Worm (Caenorhabditis elegans) whole organism, late embryonic: Measurements from ENCODE around the gene Y22D7AR.6.

ENCODE experiments used
- C38D4.7 ChIP-seq: fragments of 200-800 bp; sonication (Bioruptor generic); optimal IDR thresholded peaks from 2 replicates; lab custom pipeline; 2018; ENCODE audit warnings: mild to moderate bottlenecking, missing genetic modification characterization, moderate library complexity, missing compliant biosample characterization
- K09A11.1 ChIP-seq: sonication (generic microtip); optimal IDR thresholded peaks from 2 replicates; lab custom pipeline; 2017; ENCODE audit warnings: antibody characterized with exemption, mild to moderate bottlenecking, missing genetic modification characterization, missing compliant biosample characterization; ENCODE audit not compliant: insufficient read depth
- T23F11.4 ChIP-seq: fragments of 200-800 bp; sonication (Bioruptor generic); optimal IDR thresholded peaks from 2 replicates; lab custom pipeline; 2018; ENCODE audit warnings: mild to moderate bottlenecking, missing genetic modification characterization, missing compliant biosample characterization
- Y22D7AL.16 ChIP-seq: sonication (generic microtip); optimal IDR thresholded peaks from 2 replicates; lab custom pipeline; 2016; ENCODE audit warnings: missing genetic modification characterization, missing compliant biosample characterization
- ama-1 ChIP-seq: fragments of 150-350 bp; optimal IDR thresholded peaks from 2 replicates; lab custom pipeline; 2014
- ceh-18 ChIP-seq: sonication (generic microtip); optimal IDR thresholded peaks from 2 replicates; lab custom pipeline; 2016; ENCODE audit warnings: missing genetic modification characterization, missing compliant biosample characterization
- ceh-19 ChIP-seq: fragments of 200-800 bp; sonication (Bioruptor generic); optimal IDR thresholded peaks from 2 replicates; lab custom pipeline; 2018; ENCODE audit warnings: mild to moderate bottlenecking, missing genetic modification characterization, missing compliant biosample characterization
- ceh-2 ChIP-seq: sonication (generic microtip); optimal IDR thresholded peaks from 2 replicates; lab custom pipeline; 2016; ENCODE audit warnings: missing genotype, missing genetic modification characterization, missing compliant biosample characterization
- ceh-24 ChIP-seq: sonication (generic microtip); optimal IDR thresholded peaks from 2 replicates; lab custom pipeline; 2016; ENCODE audit warnings: mild to moderate bottlenecking, missing genetic modification characterization, missing compliant biosample characterization
- ceh-34 ChIP-seq: sonication (generic microtip); optimal IDR thresholded peaks from 2 replicates; lab custom pipeline; 2016; ENCODE audit warnings: mild to moderate bottlenecking, missing genetic modification characterization, missing compliant biosample characterization
- ceh-45 ChIP-seq: fragments of 200-800 bp; sonication (Bioruptor generic); IDR thresholded peaks from 2 replicates; pipeline ENCODE4 v1.3.6; 2022; ENCODE audit warnings: missing genetic modification reagents, missing genetic modification characterization, missing compliant biosample characterization
- ceh-48 ChIP-seq: sonication (generic microtip); optimal IDR thresholded peaks from 2 replicates; lab custom pipeline; 2016; ENCODE audit warnings: missing genetic modification characterization, inconsistent platforms, missing compliant biosample characterization
- ceh-9 ChIP-seq: sonication (generic microtip); optimal IDR thresholded peaks from 2 replicates; lab custom pipeline; 2016; ENCODE audit warnings: mild to moderate bottlenecking, missing genetic modification characterization, inconsistent platforms, missing compliant biosample characterization
- dmd-4 ChIP-seq: sonication (generic microtip); optimal IDR thresholded peaks from 2 replicates; lab custom pipeline; 2016; ENCODE audit warnings: borderline replicate concordance, missing genetic modification characterization, missing compliant biosample characterization
- dve-1 ChIP-seq: sonication (generic microtip); optimal IDR thresholded peaks from 2 replicates; lab custom pipeline; 2017; ENCODE audit warnings: antibody characterized with exemption, mild to moderate bottlenecking, missing genetic modification characterization, missing compliant biosample characterization
- elt-2 ChIP-seq: sonication (generic microtip); optimal IDR thresholded peaks from 2 replicates; lab custom pipeline; 2016; ENCODE audit warnings: missing genetic modification reagents, missing genetic modification characterization, missing compliant biosample characterization
- elt-4 ChIP-seq: sonication (generic microtip); optimal IDR thresholded peaks from 2 replicates; lab custom pipeline; 2016; ENCODE audit warnings: missing genetic modification characterization, missing compliant biosample characterization
- ets-4 ChIP-seq: sonication (generic microtip); optimal IDR thresholded peaks from 2 replicates; lab custom pipeline; 2016; ENCODE audit warnings: missing genetic modification characterization, missing compliant biosample characterization
- eyg-1 ChIP-seq: sonication (generic microtip); optimal IDR thresholded peaks from 2 replicates; lab custom pipeline; 2016; ENCODE audit warnings: missing genotype, missing genetic modification characterization, missing compliant biosample characterization
- fkh-10 ChIP-seq: fragments of 150-350 bp; optimal IDR thresholded peaks from 2 replicates; lab custom pipeline; 2014; ENCODE audit warnings: missing biosample characterization, missing genetic modification reagents, missing genetic modification characterization
- gmeb-2 ChIP-seq: sonication (generic microtip); optimal IDR thresholded peaks from 2 replicates; lab custom pipeline; 2016; ENCODE audit warnings: missing genetic modification characterization, inconsistent platforms, missing compliant biosample characterization
- hlh-13 ChIP-seq: fragments of 200-800 bp; sonication (Bioruptor generic); optimal IDR thresholded peaks from 2 replicates; lab custom pipeline; 2018; ENCODE audit warnings: mild to moderate bottlenecking, missing genetic modification characterization, missing compliant biosample characterization
- lim-6 ChIP-seq: sonication (generic microtip); optimal IDR thresholded peaks from 2 replicates; lab custom pipeline; 2016; ENCODE audit warnings: missing genetic modification characterization, missing compliant biosample characterization
- madf-2 ChIP-seq: sonication (generic microtip); optimal IDR thresholded peaks from 2 replicates; lab custom pipeline; 2017; ENCODE audit warnings: missing genetic modification characterization, missing compliant biosample characterization
- mec-3 ChIP-seq: sonication (generic microtip); optimal IDR thresholded peaks from 2 replicates; lab custom pipeline; 2016; ENCODE audit warnings: borderline replicate concordance, missing genetic modification characterization, missing compliant biosample characterization
- nfya-1 ChIP-seq: sonication (generic microtip); optimal IDR thresholded peaks from 2 replicates; lab custom pipeline; 2017; ENCODE audit warnings: missing genetic modification characterization, mild to moderate bottlenecking, missing compliant biosample characterization, antibody characterized with exemption, moderate library complexity
- nhr-11 ChIP-seq: fragments of 150-350 bp; optimal IDR thresholded peaks from 2 replicates; lab custom pipeline; 2014; ENCODE audit warnings: missing biosample characterization, missing genetic modification characterization
- pax-1 ChIP-seq: fragments of 150-350 bp; optimal IDR thresholded peaks from 2 replicates; lab custom pipeline; 2014; ENCODE audit warnings: missing biosample characterization, missing genetic modification characterization
- ref-2 ChIP-seq: sonication (generic microtip); optimal IDR thresholded peaks from 2 replicates; lab custom pipeline; 2016; ENCODE audit warnings: missing genetic modification characterization, missing compliant biosample characterization
- sdc-2 ChIP-seq: sonication (generic microtip); optimal IDR thresholded peaks from 2 replicates; lab custom pipeline; 2016; ENCODE audit warnings: missing genotype, missing genetic modification characterization, missing compliant biosample characterization
- sox-2 ChIP-seq: fragments of 200-800 bp; sonication (Bioruptor generic); IDR thresholded peaks from 2 replicates; pipeline ENCODE4 v1.3.6; 2022; ENCODE audit warnings: missing genetic modification reagents, missing genetic modification characterization, missing compliant biosample characterization
- sox-4 ChIP-seq: sonication (generic microtip); optimal IDR thresholded peaks from 2 replicates; lab custom pipeline; 2017; ENCODE audit warnings: mild to moderate bottlenecking, missing genetic modification characterization, inconsistent platforms, missing compliant biosample characterization
- syd-9 ChIP-seq: sonication (generic microtip); optimal IDR thresholded peaks from 2 replicates; lab custom pipeline; 2016; ENCODE audit warnings: mild to moderate bottlenecking, missing genetic modification characterization, moderate library complexity, missing compliant biosample characterization
- tbx-2 ChIP-seq: sonication (generic microtip); optimal IDR thresholded peaks from 2 replicates; lab custom pipeline; 2016; ENCODE audit warnings: missing genetic modification characterization, missing compliant biosample characterization
- tbx-7 ChIP-seq: sonication (generic microtip); optimal IDR thresholded peaks from 2 replicates; lab custom pipeline; 2016; ENCODE audit warnings: missing genotype, missing genetic modification characterization, missing compliant biosample characterization

The Y22D7AR.6 gene

DNA sequence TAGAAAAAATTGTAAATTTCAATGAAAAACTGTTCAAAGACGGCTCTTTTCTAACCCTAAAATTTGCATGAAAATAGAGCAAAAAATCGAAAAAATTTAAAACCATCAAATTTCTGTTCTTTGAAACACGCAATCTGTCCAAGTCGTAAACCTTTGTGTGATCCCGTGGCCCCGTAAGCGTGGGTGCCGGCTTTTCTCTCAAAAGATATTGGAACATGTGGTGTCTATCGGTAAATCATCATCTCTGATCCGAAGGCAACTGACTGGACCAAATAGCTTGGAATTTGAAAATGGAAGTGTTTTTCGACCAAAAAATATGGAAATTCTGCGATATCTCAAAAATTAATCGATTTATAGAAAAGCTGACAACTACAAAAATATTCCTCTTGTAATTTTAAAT is 2.1 kb upstream of the Y22D7AR.6 start:
- TF ChIP-seq ceh-18 (tag; lab: Kevin White, UChicago) (peak; percentile 34), dmd-4 (tag; lab: Kevin White, UChicago) (no peak), tbx-7 (no peak)

DNA sequence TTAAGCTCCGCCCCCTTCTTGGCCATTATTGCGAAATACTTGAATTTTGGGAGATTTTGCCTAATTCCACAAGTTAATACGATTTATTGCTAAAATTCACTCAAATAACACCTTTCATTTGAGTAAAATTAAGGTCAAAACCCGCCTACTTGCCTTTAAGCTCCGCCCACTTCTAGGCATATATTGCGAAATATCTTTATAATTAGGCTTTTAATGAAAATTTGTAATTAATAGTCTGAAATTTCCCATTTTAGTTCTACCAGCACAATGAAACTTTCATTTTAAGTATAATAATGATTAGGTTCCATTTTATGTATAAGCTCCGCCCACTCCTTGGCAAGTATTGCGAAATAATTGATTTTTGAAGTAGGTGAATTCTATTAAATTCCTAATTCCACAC is 1.8 kb downstream of the Y22D7AR.6 start:
- TF ChIP-seq mec-3 (tag; lab: Kevin White, UChicago), result no peak
- no peak for TF ChIP-seq ets-4 (tag; lab: Kevin White, UChicago)
- no peak for TF ChIP-seq sdc-2
- TF ChIP-seq lim-6 (tag; lab: Kevin White, UChicago), result no peak
- no peak for TF ChIP-seq ceh-18 (tag; lab: Kevin White, UChicago)
- TF ChIP-seq eyg-1 (tag; lab: Kevin White, UChicago), result no peak
- TF ChIP-seq T23F11.4, result no peak
- TF ChIP-seq ceh-34, result no peak
- no peak for TF ChIP-seq nfya-1 (tag; lab: Kevin White, UChicago)
- TF ChIP-seq sox-2 (GFP tag; lab: Robert Waterston, UW), result no peak

DNA sequence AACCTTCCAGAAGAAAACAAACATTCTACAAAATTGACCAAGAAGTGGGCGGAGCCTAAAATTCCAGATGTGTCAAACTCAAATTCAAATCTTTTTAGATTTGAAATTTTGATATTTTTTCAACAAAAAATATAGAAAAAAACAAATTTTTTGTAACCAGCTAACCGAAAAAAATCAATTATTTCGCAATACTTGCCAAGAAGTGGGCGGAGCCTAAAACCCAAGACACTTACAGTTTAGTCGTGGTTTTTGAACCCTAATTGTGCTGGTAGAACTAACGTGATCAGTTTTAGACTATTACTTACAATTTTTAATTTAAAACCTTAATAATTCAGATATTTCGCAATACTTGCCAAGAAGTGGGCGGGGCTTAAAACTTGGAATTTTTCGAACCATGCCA is 3.2 kb downstream of the Y22D7AR.6 start:
- TF ChIP-seq lim-6 (tag; lab: Kevin White, UChicago) (no peak), sox-2 (GFP tag; lab: Robert Waterston, UW) (no peak), dve-1 (tag; lab: Kevin White, UChicago) (no peak), pax-1 (tag; lab: Kevin White, UChicago) (no peak), fkh-10 (GFP tag; lab: Kevin White, UChicago) (no peak), mec-3 (tag; lab: Kevin White, UChicago) (no peak), ceh-9 (tag; lab: Kevin White, UChicago) (no peak), nfya-1 (tag; lab: Kevin White, UChicago) (no peak), K09A11.1 (tag; lab: Kevin White, UChicago) (no peak), ref-2 (tag; lab: Kevin White, UChicago) (no peak), hlh-13 (no peak), sox-4 (tag; lab: Kevin White, UChicago) (no peak), tbx-2 (tag; lab: Kevin White, UChicago) (no peak), ceh-24 (tag; lab: Kevin White, UChicago) (no peak), nhr-11 (tag; lab: Kevin White, UChicago) (no peak), syd-9 (no peak), ceh-19 (GFP tag; lab: Kevin White, UChicago) (no peak)

DNA sequence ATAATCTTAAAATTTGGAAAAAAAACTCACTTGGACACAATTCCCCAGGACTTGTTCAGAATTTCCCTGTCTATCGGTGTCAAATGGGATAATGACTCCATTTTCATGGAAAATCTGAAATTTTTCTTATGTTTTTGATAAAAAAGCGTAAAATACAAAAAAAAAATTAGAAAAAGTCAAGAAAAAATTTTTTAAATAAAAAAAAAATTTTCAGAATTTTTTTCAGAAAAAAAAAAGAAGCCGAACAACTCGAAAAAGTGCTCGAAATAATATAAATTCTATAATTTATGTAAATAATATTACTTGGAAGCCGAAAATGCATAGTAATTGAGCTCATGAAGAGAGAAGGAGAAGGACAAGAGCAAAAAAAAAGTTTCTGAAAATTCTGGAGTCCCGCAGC is 8.0 kb downstream of the Y22D7AR.6 start, which contains the start of gene glb-30:
glb-30 (minus strand) TSS at position 101 of the 400 bp plus-strand sequence.
- no peak for TF ChIP-seq C38D4.7 (GFP tag; lab: Kevin White, UChicago)
- peak; percentile 13 for TF ChIP-seq Y22D7AL.16 (tag; lab: Kevin White, UChicago)
- TF ChIP-seq K09A11.1 (tag; lab: Kevin White, UChicago), result no peak

DNA sequence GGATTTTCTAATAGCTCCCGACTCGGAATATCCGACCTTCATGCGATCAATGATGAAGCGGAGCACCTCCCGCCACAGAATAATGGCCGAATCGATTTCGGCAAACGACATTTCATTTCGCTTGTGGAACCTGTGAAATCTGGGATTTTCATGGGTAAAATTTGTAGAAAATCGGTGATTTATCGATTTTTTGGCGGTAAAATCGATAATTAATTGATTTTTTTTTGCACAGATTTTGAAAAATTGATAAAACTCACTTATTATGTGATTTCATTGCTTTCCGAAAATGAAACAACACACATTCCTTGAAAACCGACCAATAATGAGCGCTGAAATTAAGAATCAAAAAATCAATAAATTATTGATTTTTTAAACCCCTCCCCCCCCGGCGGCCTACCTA is 9.6 kb downstream of the Y22D7AR.6 start:
- TF ChIP-seq madf-2 (tag; lab: Kevin White, UChicago) (no peak), ceh-48 (tag; lab: Kevin White, UChicago) (peak; percentile 15)

DNA sequence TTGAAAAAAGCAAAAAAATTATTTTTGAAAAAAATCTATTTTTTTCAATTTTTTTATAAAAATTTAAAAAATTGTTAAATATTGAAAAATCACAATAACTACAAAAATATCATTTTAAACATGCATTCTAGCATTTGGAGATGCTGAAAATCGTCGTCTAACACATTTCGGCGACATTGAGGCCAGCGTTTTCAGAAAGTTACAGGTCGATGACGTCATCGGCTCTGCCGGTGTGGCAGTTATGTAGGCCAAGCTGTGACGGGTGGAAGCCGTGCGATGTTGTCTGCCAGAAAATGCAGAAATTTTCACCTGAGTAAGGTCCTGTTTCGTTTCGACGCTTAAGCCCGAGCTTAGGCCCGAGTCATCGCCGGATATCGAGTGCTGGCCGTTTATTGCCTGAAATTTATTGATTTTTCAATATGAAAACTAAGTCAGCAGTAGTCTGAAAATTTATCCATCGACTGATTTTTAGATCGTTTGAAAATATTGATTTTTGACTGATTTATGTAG is 10.7 kb downstream of the Y22D7AR.6 start, which contains the start of gene Y22D7AR.3:
Y22D7AR.3 (minus strand) TSS at position 51 of the 510 bp plus-strand sequence.
- TF ChIP-seq elt-4 (no peak), elt-2 (tag; lab: Kevin White, UChicago) (no peak), ceh-45 (GFP tag; lab: Robert Waterston, UW) (no peak), ama-1 (lab: Kevin White, UChicago) (no peak), gmeb-2 (tag; lab: Kevin White, UChicago) (no peak), ceh-2 (tag; lab: Kevin White, UChicago) (no peak), ceh-18 (tag; lab: Kevin White, UChicago) (no peak)
- TF ChIP-seq, all 69 proteins: peak for 0
